Fruit fly (Drosophila melanogaster) whole organism, embryonic: Measurements from ENCODE around the gene cni.

Source experiments
- CG14710 ChIP-seq: fragments of 200-800 bp; sonication (Bioruptor generic); optimal IDR thresholded peaks from 3 replicates; lab custom pipeline; 2019; ENCODE audit warnings: missing biosample characterization, mild to moderate bottlenecking, missing genetic modification characterization, moderate library complexity
- CG15269 ChIP-seq: fragments of 200-800 bp; sonication (Bioruptor generic); optimal IDR thresholded peaks from 2 replicates; lab custom pipeline; 2018; ENCODE audit warnings: missing biosample characterization, mild to moderate bottlenecking, missing genetic modification characterization, moderate library complexity
- Xrp1 ChIP-seq: fragments of 200-800 bp; sonication (Bioruptor generic); IDR thresholded peaks from 2 replicates; pipeline ENCODE4 v1.3.6; 2022; ENCODE audit warnings: missing biosample characterization, missing genetic modification characterization
- dati ChIP-seq: fragments of 200-800 bp; sonication (Bioruptor generic); IDR thresholded peaks from 2 replicates; pipeline ENCODE4 v1.3.6; 2022; ENCODE audit warnings: missing biosample characterization, missing genetic modification characterization

DNA sequence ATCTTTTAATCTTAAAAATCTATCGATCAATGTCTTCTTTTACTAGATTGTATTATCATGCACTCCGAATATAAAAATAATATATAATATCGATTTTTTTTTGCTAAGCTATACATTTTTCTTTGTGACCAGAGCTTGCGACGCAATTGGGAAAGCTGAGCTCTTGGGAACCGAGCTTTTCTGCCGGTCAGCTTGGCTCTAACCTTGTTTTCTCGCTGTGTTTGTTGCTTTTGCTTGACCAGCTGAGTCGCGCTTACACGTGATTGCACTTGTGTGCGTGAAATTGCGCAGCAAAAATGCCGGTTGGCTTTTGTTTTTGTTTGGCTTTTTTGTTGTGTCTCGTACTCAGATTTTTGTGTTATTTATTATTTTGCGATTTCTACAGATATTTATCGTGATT lies 37.1 kb downstream of the cni start:
- TF ChIP-seq dati (GFP tag; lab: Robert Waterston, UW) (no peak), Xrp1 (no peak), CG15269 (tag; lab: Kevin White, UChicago) (no peak), CG14710 (tag; lab: Kevin White, UChicago) (no peak)
